Worm (Caenorhabditis elegans) whole organism, mixed stage, embryonic: ENCODE results near the gene glb-17.

Experiments used
- M03D4.4 ChIP-seq: sonication (generic microtip); optimal IDR thresholded peaks from 2 replicates; lab custom pipeline; 2017; ENCODE audit warnings: mild to moderate bottlenecking, missing genetic modification characterization, missing compliant biosample characterization
- bed-3 ChIP-seq: fragments of 200-800 bp; sonication (Bioruptor generic); optimal IDR thresholded peaks from 3 replicates; lab custom pipeline; 2018; ENCODE audit warnings: mild to moderate bottlenecking, missing genetic modification characterization, moderate library complexity, missing compliant biosample characterization
- ceh-39 ChIP-seq: fragments of 150-350 bp; optimal IDR thresholded peaks from 2 replicates; lab custom pipeline; 2014; ENCODE audit warnings: missing biosample characterization, missing genetic modification characterization
- ceh-43 ChIP-seq: fragments of 200-800 bp; sonication (Bioruptor generic); optimal IDR thresholded peaks from 2 replicates; lab custom pipeline; 2018; ENCODE audit warnings: mild to moderate bottlenecking, missing genetic modification characterization, moderate library complexity, missing compliant biosample characterization
- ceh-83 ChIP-seq: fragments of 200-800 bp; sonication (Bioruptor generic); optimal IDR thresholded peaks from 2 replicates; lab custom pipeline; 2018; ENCODE audit warnings: mild to moderate bottlenecking, missing genetic modification characterization, missing compliant biosample characterization
- ces-1 ChIP-seq: fragments of 150-350 bp; optimal IDR thresholded peaks from 2 replicates; lab custom pipeline; 2014; ENCODE audit warnings: missing biosample characterization, missing genetic modification reagents, missing genetic modification characterization
- cnd-1 ChIP-seq: fragments of 200-800 bp; sonication (Bioruptor generic); optimal IDR thresholded peaks from 2 replicates; lab custom pipeline; 2018; ENCODE audit warnings: mild to moderate bottlenecking, missing genetic modification characterization, missing compliant biosample characterization
- drap-1 ChIP-seq: fragments of 200-800 bp; sonication (Bioruptor generic); optimal IDR thresholded peaks from 3 replicates; lab custom pipeline; 2018; ENCODE audit warnings: mild to moderate bottlenecking, missing genetic modification characterization, missing compliant biosample characterization
- elt-3 ChIP-seq: fragments of 150-350 bp; optimal IDR thresholded peaks from 2 replicates; lab custom pipeline; 2014; ENCODE audit warnings: missing biosample characterization, missing genetic modification characterization
- flh-1 ChIP-seq: fragments of 200-800 bp; sonication (Bioruptor generic); optimal IDR thresholded peaks from 2 replicates; lab custom pipeline; 2018; ENCODE audit warnings: mild to moderate bottlenecking, missing genetic modification characterization, moderate library complexity, missing compliant biosample characterization
- ham-2 ChIP-seq: fragments of 200-800 bp; sonication (Bioruptor generic); optimal IDR thresholded peaks from 2 replicates; lab custom pipeline; 2018; ENCODE audit warnings: mild to moderate bottlenecking, missing genetic modification characterization, missing compliant biosample characterization
- hlh-1 ChIP-seq: fragments of 150-350 bp; optimal IDR thresholded peaks from 2 replicates; lab custom pipeline; 2014; ENCODE audit warnings: missing biosample characterization, missing genetic modification reagents, missing genetic modification characterization
- lin-13 ChIP-seq: fragments of 150-350 bp; optimal IDR thresholded peaks from 2 replicates; lab custom pipeline; 2014; ENCODE audit warnings: missing biosample characterization, missing genetic modification characterization
- lsy-2 ChIP-seq: fragments of 150-350 bp; optimal IDR thresholded peaks from 2 replicates; lab custom pipeline; 2014; ENCODE audit warnings: missing biosample characterization, missing genetic modification characterization
- mab-5 ChIP-seq: fragments of 150-350 bp; optimal IDR thresholded peaks from 2 replicates; lab custom pipeline; 2014; ENCODE audit warnings: missing biosample characterization, missing genetic modification characterization
- nhr-28 ChIP-seq: fragments of 150-350 bp; optimal IDR thresholded peaks from 2 replicates; lab custom pipeline; 2014; ENCODE audit warnings: missing biosample characterization, missing genetic modification characterization
- pha-4 ChIP-seq: fragments of 150-350 bp; optimal IDR thresholded peaks from 2 replicates; lab custom pipeline; 2018; ENCODE audit warnings: missing biosample characterization, missing genetic modification reagents, missing genetic modification characterization
- sem-2 ChIP-seq: fragments of 200-800 bp; sonication (Bioruptor generic); optimal IDR thresholded peaks from 2 replicates; lab custom pipeline; 2018; ENCODE audit warnings: mild to moderate bottlenecking, missing genetic modification characterization, missing compliant biosample characterization
- sptf-1 ChIP-seq: sonication (generic microtip); optimal IDR thresholded peaks from 2 replicates; lab custom pipeline; 2017; ENCODE audit warnings: mild to moderate bottlenecking, missing genetic modification characterization, moderate library complexity, missing compliant biosample characterization
- tbx-8 ChIP-seq: fragments of 200-800 bp; sonication (Bioruptor generic); optimal IDR thresholded peaks from 2 replicates; lab custom pipeline; 2018; ENCODE audit warnings: mild to moderate bottlenecking, missing genetic modification characterization, moderate library complexity, missing compliant biosample characterization
- unc-120 ChIP-seq: sonication (generic microtip); optimal IDR thresholded peaks from 2 replicates; lab custom pipeline; 2017; ENCODE audit warnings: missing genetic modification characterization, missing compliant biosample characterization; ENCODE audit not compliant: poor library complexity, severe bottlenecking
- unc-39 ChIP-seq: fragments of 150-350 bp; optimal IDR thresholded peaks from 2 replicates; lab custom pipeline; 2014; ENCODE audit warnings: missing biosample characterization, missing genetic modification characterization
- unc-62 ChIP-seq: fragments of 150-350 bp; optimal IDR thresholded peaks from 2 replicates; lab custom pipeline; 2014; ENCODE audit warnings: missing biosample characterization, missing genetic modification reagents, missing genetic modification characterization
- zip-8 ChIP-seq: fragments of 150-350 bp; optimal IDR thresholded peaks from 2 replicates; lab custom pipeline; 2014; ENCODE audit warnings: missing biosample characterization, missing genetic modification characterization

Gene glb-17

ce11 chrX:9566429-9566828 is 10.4 kb downstream of the glb-17 start, which contains the start of gene F49E2.2:
F49E2.2 (plus strand) TSS chrX:9566729.
- TF ChIP-seq ceh-39 (tag; lab: Kevin White, UChicago) (no peak), sem-2 (GFP tag; lab: Kevin White, UChicago) (no peak), bed-3 (GFP tag; lab: Kevin White, UChicago) (no peak), hlh-1 (tag; lab: Kevin White, UChicago) (no peak), ceh-83 (GFP tag; lab: Kevin White, UChicago) (no peak), cnd-1 (no peak), ham-2 (no peak), unc-120 (tag; lab: Kevin White, UChicago) (no peak), unc-39 (tag; lab: Kevin White, UChicago) (no peak), sptf-1 (tag; lab: Kevin White, UChicago) (no peak), lsy-2 (tag; lab: Kevin White, UChicago) (no peak)
- TF ChIP-seq, all 35 proteins: peak for 0

DNA sequence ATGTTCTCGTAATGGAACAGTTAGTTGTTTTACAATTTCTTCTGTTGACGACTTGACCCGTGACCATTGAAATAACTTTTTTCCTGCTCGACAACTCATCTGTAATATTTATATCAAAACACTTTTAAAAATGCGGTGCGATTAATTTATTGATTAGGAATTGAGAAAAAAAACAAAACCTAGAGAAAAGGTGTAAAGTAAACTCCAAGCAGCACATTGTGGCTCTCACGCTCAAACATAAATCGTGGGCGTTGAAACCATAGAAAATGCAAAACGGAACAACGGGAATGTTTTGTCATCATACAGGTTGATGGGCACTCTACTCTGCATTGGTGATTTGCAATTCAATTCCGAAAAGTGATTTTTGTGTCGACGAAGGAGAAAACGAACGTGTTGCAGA is 10.9 kb downstream of the glb-17 start, which contains the start of gene moc-5:
Gene moc-5 (minus strand): TSS at position 101 of the 400 bp plus-strand sequence.
- no peak for TF ChIP-seq nhr-28 (tag; lab: Kevin White, UChicago)
- TF ChIP-seq ceh-83 (GFP tag; lab: Kevin White, UChicago): no peak
- no peak for TF ChIP-seq sem-2 (GFP tag; lab: Kevin White, UChicago)
- TF ChIP-seq drap-1 (GFP tag; lab: Kevin White, UChicago): no peak
- no peak for TF ChIP-seq tbx-8 (GFP tag; lab: Kevin White, UChicago)
- no peak for TF ChIP-seq mab-5

DNA sequence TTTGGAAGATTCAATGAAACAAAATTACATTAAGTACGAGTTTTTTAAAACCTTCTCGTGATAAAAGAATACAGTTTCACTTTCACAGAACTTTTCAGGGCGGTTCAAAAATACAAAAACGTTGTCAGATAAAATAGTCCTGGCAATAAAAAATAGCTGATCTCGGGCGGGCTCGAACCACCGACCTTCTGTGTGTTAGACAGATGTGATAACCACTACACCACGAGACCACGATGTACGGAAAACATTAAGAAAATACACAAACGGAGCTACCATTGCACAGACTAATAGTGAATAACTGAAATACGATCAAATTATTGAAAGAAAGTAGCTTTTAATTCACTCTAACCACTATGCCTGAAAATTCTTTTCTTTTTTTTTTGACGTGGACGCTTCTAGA is 15.9 kb downstream of the glb-17 start:
- TF ChIP-seq sptf-1 (tag; lab: Kevin White, UChicago) (peak; percentile 1), lin-13 (no peak), M03D4.4 (no peak)

- TF ChIP-seq ham-2 (no peak), nhr-28 (tag; lab: Kevin White, UChicago) (no peak), sptf-1 (tag; lab: Kevin White, UChicago) (no peak), bed-3 (GFP tag; lab: Kevin White, UChicago) (no peak), elt-3 (tag; lab: Kevin White, UChicago) (no peak), unc-39 (tag; lab: Kevin White, UChicago) (no peak), pha-4 (tag; lab: Kevin White, UChicago) (no peak)
- TF ChIP-seq, all 35 proteins: peak for 0
These were observed 20.8 kb downstream of the glb-17 start for ce11 chrX:9556038-9556437.

ce11 chrX:9555238-9555637 is 21.6 kb downstream of the glb-17 start:
- no peak for TF ChIP-seq unc-39 (tag; lab: Kevin White, UChicago)

DNA sequence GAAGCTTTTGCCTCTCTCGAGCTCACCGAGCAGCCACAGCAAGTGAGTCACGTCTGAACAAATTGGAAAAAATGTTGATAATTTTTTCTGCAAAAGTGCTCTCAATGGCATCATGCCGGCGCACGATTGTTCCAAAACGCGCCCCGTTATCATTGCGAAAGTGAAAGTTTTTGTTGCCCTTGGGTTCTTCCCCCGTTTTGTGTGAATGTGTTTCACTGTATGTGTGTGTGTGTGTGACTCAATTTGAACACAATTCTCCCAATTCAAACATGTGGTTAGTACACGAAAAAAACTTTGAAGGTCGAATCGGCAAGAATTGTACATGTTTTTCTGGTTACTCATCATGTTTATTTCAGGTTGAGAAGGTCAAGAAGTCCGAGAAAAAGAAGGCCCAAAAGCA is 23.7 kb downstream of the glb-17 start:
- TF ChIP-seq cnd-1 (no peak), sem-2 (GFP tag; lab: Kevin White, UChicago) (no peak)
- TF ChIP-seq, all 35 proteins: peak for 0

- TF ChIP-seq ceh-43 (no peak), nhr-28 (tag; lab: Kevin White, UChicago) (no peak), unc-39 (tag; lab: Kevin White, UChicago) (no peak), zip-8 (tag; lab: Kevin White, UChicago) (no peak), ceh-39 (tag; lab: Kevin White, UChicago) (no peak), ceh-83 (GFP tag; lab: Kevin White, UChicago) (no peak), flh-1 (GFP tag; lab: Kevin White, UChicago) (no peak), bed-3 (GFP tag; lab: Kevin White, UChicago) (no peak), unc-62 (no peak)
These were observed 24.4 kb downstream of the glb-17 start for ce11 chrX:9552404-9552803.

- TF ChIP-seq ham-2 (peak; percentile 64), ces-1 (GFP tag; lab: Kevin White, UChicago) (no peak)
These were observed 25.7 kb downstream of the glb-17 start for ce11 chrX:9551112-9551511.
